Worm (Caenorhabditis elegans): ENCODE measurements around the gene mrps-24.
A peak's percentile ranks its signal among the peaks of the same experiment; 100 is the strongest.

The mrps-24 gene

DNA sequence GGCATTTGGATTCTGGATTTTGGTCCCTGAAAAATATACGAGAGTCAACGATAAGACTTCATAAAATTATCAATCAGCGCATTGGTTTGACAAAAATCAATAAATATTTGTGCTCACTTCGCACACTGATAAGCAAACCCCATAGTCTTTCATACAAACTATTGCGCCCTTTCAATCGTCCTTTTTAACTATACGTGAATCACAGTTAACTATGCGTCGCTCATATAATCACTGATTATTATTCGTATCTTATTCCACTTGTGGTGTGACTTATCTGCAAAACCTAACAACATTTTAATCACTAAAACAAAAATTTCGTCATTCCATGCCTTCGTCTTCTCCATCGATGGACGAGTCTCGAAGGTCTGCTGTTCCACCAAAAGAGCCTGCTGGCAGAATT lies 979 bp downstream of the mrps-24 start, which contains the start of gene nhr-8:
Gene nhr-8 (plus strand): TSS at position 160 of the 400 bp plus-strand sequence.
- TF ChIP-seq ceh-43 (GFP tag; optimal IDR thresholded peaks at IDR 0.05) (no peak), bed-3 (GFP tag; optimal IDR thresholded peaks at IDR 0.05) (no peak), sem-2 (GFP tag; optimal IDR thresholded peaks at IDR 0.05) (no peak), unc-120 (tag; optimal IDR thresholded peaks at IDR 0.05; ENCODE audit: poor library complexity, severe bottlenecking) (no peak), M03D4.4 (tag; optimal IDR thresholded peaks at IDR 0.05) (no peak), mep-1 (tag; optimal IDR thresholded peaks at IDR 0.05) (no peak), lin-32 (GFP tag; optimal IDR thresholded peaks at IDR 0.05) (no peak)

DNA sequence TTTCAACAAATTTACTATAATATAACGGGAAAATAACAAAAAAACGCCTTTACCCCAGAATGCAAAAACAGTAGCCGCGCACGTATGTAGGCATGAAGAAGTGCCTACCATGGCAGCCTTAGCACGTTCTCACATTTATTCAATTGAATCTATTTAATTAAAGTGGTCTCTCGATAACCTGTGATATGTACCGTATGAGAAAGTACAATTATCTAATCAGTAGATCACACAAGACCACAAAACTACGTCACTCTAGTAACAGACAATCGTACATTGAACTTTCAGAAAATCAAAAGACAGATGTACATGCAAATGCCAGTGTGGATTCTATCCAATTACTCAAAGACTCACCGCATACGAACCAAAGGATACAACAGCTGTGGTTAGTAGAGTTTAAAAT lies 2.4 kb downstream of the mrps-24 start:
- TF ChIP-seq M03D4.4 (tag; optimal IDR thresholded peaks at IDR 0.05), result no peak
- no peak for TF ChIP-seq nhr-2 (tag; optimal IDR thresholded peaks at IDR 0.05)
- TF ChIP-seq mep-1 (tag; optimal IDR thresholded peaks at IDR 0.05), result no peak
- TF ChIP-seq ceh-83 (GFP tag; optimal IDR thresholded peaks at IDR 0.05), result no peak
- no peak for TF ChIP-seq zip-8 (tag; optimal IDR thresholded peaks at IDR 0.05)
- no peak for TF ChIP-seq unc-39 (tag; optimal IDR thresholded peaks at IDR 0.05)
- TF ChIP-seq lsy-2 (tag; optimal IDR thresholded peaks at IDR 0.05), result no peak
- TF ChIP-seq ces-1 (GFP tag; optimal IDR thresholded peaks at IDR 0.05), result no peak
- TF ChIP-seq flh-1 (GFP tag; optimal IDR thresholded peaks at IDR 0.05), result no peak
- no peak for TF ChIP-seq drap-1 (GFP tag; optimal IDR thresholded peaks at IDR 0.05)
- TF ChIP-seq ham-2 (GFP tag; optimal IDR thresholded peaks at IDR 0.05), result no peak
- TF ChIP-seq mls-2 (tag; optimal IDR thresholded peaks at IDR 0.05), result no peak
- TF ChIP-seq ceh-43 (GFP tag; optimal IDR thresholded peaks at IDR 0.05), result no peak
- no peak for TF ChIP-seq sptf-1 (tag; optimal IDR thresholded peaks at IDR 0.05)
- no peak for TF ChIP-seq ceh-39 (tag; optimal IDR thresholded peaks at IDR 0.05)
- TF ChIP-seq lin-13 (tag; optimal IDR thresholded peaks at IDR 0.05), result no peak
- no peak for TF ChIP-seq mab-5 (tag; optimal IDR thresholded peaks at IDR 0.05)
- TF ChIP-seq ztf-11 (tag; optimal IDR thresholded peaks at IDR 0.05), result no peak
- TF ChIP-seq hlh-1 (tag; optimal IDR thresholded peaks at IDR 0.05), result no peak

DNA sequence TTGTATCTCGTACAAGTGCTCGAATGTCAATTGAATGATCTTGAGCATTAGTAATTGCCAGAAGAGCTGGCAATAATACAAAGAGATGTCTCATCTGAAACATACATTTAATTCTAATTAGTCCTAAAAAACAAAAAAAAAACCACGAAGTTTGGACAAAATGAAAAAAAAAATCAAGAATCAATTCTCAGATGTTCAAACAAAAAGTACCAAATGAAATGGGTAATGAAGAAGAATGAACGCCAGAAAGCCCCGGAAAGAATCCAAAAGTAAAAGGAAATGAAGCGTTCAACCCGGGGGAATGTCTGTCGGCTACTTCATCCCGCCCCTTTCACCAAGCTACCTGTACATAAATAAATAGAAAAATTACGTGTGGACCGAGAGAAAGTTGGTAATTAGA lies 8.1 kb downstream of the mrps-24 start, which contains the start of gene F33D4.6:
Gene F33D4.6 (minus strand): TSS at position 101 of the 400 bp plus-strand sequence.
- no peak for TF ChIP-seq nhr-2 (tag; optimal IDR thresholded peaks at IDR 0.05)

DNA sequence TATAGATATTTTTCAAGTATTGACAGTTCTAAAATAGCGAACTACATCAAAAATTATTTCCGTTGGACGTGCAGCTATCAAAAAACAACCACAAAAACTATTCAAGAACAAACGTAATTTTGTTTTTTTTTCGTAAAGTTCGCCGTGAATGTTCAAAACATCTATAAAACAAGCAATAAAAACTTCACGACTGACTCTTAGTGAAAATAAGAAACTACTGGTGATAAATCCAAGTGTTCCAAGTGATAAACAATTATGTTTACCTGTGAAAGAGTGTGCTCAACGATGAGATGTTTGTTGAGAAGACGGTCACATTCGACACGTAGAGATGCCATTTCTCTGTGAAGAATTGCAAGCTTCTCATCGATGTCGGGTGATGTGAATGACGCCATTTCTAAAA lies 13.0 kb downstream of the mrps-24 start, which contains the start of gene C50F7.6:
Gene C50F7.6 (minus strand): TSS at position 394 of the 400 bp plus-strand sequence.
- TF ChIP-seq lin-13 (tag; optimal IDR thresholded peaks at IDR 0.05) (no peak), hlh-1 (tag; optimal IDR thresholded peaks at IDR 0.05) (no peak), mep-1 (tag; optimal IDR thresholded peaks at IDR 0.05) (no peak), lsy-2 (tag; optimal IDR thresholded peaks at IDR 0.05) (no peak), flh-1 (GFP tag; optimal IDR thresholded peaks at IDR 0.05) (no peak)

DNA sequence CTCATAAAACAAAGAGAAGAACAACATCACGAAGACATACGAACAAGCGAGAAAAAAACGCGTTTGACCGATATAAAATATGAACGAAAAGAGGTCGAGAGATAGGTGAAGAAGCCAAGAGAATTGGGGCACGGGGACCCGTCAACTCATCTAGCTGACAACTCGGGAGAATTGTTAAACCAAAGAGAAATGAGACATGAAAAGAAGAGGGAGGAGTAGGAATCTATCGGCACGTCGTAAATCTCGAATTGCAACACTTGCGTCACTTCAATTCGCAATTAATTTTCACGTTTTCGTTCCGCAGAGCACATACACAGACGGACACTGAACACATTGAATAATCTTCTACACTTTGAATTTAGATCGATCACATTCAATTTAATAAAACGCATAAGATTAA lies 13.7 kb downstream of the mrps-24 start:
- TF ChIP-seq ces-1 (GFP tag; optimal IDR thresholded peaks at IDR 0.05) (no peak), snpc-4 (tag; optimal IDR thresholded peaks at IDR 0.05) (no peak), elt-1 (tag; optimal IDR thresholded peaks at IDR 0.05; ENCODE audit: borderline replicate concordance, insufficient read depth) (no peak), mab-5 (tag; optimal IDR thresholded peaks at IDR 0.05) (peak; percentile 5), ceh-83 (GFP tag; optimal IDR thresholded peaks at IDR 0.05) (no peak), unc-62 (GFP tag; optimal IDR thresholded peaks at IDR 0.05) (peak; percentile 95), nhr-28 (tag; optimal IDR thresholded peaks at IDR 0.05) (no peak), bed-3 (GFP tag; optimal IDR thresholded peaks at IDR 0.05) (no peak)

DNA sequence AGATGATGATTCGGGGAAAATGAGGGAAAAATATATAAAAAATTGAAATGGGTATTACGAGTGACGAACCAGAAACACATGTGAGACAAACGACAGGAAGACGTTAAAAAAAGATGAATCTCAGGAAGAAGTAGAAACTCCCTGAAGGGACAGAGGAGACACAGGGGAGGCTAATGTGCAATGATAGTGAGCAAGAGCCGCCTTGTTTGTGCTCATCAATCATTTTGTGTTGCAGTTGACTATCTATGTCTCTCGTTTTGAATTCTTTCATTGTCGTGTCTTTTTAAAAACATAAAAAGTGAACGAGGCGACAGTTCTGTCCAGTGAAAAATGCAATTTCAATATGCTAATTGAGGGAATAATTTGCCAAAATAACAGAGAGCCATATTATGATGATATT lies 15.1 kb downstream of the mrps-24 start:
- TF ChIP-seq M03D4.4 (tag; optimal IDR thresholded peaks at IDR 0.05) (no peak), elt-1 (tag; optimal IDR thresholded peaks at IDR 0.05; ENCODE audit: borderline replicate concordance, insufficient read depth) (no peak), sem-2 (GFP tag; optimal IDR thresholded peaks at IDR 0.05) (no peak), snpc-4 (tag; optimal IDR thresholded peaks at IDR 0.05) (no peak), nhr-28 (tag; optimal IDR thresholded peaks at IDR 0.05) (no peak), flh-1 (GFP tag; optimal IDR thresholded peaks at IDR 0.05) (no peak), lin-13 (tag; optimal IDR thresholded peaks at IDR 0.05) (no peak), mab-5 (tag; optimal IDR thresholded peaks at IDR 0.05) (no peak), mls-2 (tag; optimal IDR thresholded peaks at IDR 0.05) (no peak), lin-32 (GFP tag; optimal IDR thresholded peaks at IDR 0.05) (no peak), lsy-2 (tag; optimal IDR thresholded peaks at IDR 0.05) (no peak), drap-1 (GFP tag; optimal IDR thresholded peaks at IDR 0.05) (no peak), tbx-8 (GFP tag; optimal IDR thresholded peaks at IDR 0.05) (no peak), pha-4 (tag; optimal IDR thresholded peaks at IDR 0.05) (no peak), nhr-76 (tag; optimal IDR thresholded peaks at IDR 0.05) (no peak), unc-62 (GFP tag; optimal IDR thresholded peaks at IDR 0.05) (no peak), elt-3 (tag; optimal IDR thresholded peaks at IDR 0.05) (no peak), cnd-1 (tag; optimal IDR thresholded peaks at IDR 0.05) (no peak), nhr-2 (tag; optimal IDR thresholded peaks at IDR 0.05) (no peak), nhr-237 (tag; optimal IDR thresholded peaks at IDR 0.05) (no peak)
